Worm (Caenorhabditis elegans): ENCODE data around the gene F56F11.2.

F56F11.2 gene

DNA sequence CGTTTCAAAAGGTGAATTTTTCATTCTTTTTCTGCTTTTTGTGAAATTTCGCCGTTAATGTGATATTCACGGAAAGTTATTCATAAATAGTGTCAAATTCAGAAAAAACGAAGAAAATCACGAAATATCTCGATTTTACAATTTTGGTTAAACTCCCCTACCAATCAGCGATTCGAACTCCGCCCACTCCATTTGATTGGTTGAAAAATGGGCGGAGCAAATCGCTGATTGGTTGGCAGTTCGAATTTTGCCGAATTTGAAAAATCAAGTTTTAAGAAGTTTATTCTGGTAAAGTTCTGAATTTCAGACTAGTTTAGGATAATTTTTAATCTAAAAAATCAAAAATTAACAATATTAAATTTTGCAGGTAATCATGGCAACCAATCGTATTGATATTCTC, 17.4 kb upstream of the F56F11.2 start:
- TF ChIP-seq nfya-1 (tag; optimal IDR thresholded peaks at IDR 0.05) (peak; percentile 90), unc-3 (GFP tag; conservative IDR thresholded peaks at IDR 0.05) (no peak), unc-3 (tag; optimal IDR thresholded peaks at IDR 0.05) (no peak)

- TF ChIP-seq pros-1 (tag; optimal IDR thresholded peaks at IDR 0.05) (no peak), pag-3 (tag; optimal IDR thresholded peaks at IDR 0.05; ENCODE audit: borderline replicate concordance) (no peak), ceh-30 (tag; optimal IDR thresholded peaks at IDR 0.05) (no peak), ztf-16 (tag; optimal IDR thresholded peaks at IDR 0.05) (no peak), dve-1 (tag; optimal IDR thresholded peaks at IDR 0.05) (no peak), tbx-2 (tag; optimal IDR thresholded peaks at IDR 0.05) (no peak)
Measured at ce11 chrIII:2866597-2866996, 15.5 kb upstream of the F56F11.2 start.

- TF ChIP-seq F13H6.1 (tag; optimal IDR thresholded peaks at IDR 0.05) (no peak), pax-1 (tag; optimal IDR thresholded peaks at IDR 0.05) (no peak), ceh-6 (GFP tag; optimal IDR thresholded peaks at IDR 0.05) (no peak), elt-4 (tag; optimal IDR thresholded peaks at IDR 0.05) (no peak), eyg-1 (tag; optimal IDR thresholded peaks at IDR 0.05) (no peak), fkh-10 (GFP tag; optimal IDR thresholded peaks at IDR 0.05) (no peak)
Measured at ce11 chrIII:2868416-2868815, 13.7 kb upstream of the F56F11.2 start.

DNA sequence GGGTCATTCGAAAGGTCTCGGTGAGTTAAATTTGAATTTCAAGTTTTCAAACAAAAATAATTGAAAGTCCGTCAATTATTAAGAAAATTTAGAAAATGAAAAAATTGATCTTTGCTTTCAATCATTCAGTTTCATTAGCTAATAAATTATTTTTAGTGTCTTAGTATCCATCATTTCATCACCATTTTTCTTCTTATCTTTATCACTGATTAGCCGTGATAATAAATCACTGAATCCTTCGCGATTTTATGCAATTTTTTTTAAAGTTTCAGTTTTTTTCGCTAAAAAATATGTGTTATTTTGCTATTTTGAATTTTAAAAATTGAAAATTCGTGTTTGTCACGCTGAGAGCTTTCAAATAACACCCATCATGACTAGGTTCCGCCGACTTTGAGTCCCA, 13.1 kb upstream of the F56F11.2 start:
- TF ChIP-seq lim-6 (tag; optimal IDR thresholded peaks at IDR 0.05): no peak

DNA sequence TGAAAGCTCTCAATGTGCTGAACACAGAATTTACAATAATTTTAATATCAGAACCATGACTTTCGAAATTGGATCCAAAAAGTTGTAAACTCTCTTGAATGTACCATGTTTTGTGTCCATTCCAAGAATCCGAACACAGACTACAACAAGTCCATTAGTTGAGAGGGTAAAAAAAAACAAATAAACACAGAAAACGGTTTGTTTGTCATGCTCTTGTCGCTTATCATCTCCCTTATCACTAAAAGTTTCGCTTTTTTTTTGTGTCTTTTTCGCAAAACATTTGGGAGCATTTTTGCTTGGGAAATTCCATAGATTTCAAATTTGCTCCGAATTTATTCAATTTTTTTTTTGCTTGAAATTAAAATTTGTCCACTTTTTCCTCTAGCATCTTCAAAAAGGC, 12.6 kb upstream of the F56F11.2 start:
- TF ChIP-seq ceh-2 (tag; optimal IDR thresholded peaks at IDR 0.05): no peak
- no peak for TF ChIP-seq ceh-19 (GFP tag; optimal IDR thresholded peaks at IDR 0.05)
- peak; percentile 17 for TF ChIP-seq elt-2 (tag; optimal IDR thresholded peaks at IDR 0.05)
- no peak for TF ChIP-seq ceh-34 (tag; optimal IDR thresholded peaks at IDR 0.05)

DNA sequence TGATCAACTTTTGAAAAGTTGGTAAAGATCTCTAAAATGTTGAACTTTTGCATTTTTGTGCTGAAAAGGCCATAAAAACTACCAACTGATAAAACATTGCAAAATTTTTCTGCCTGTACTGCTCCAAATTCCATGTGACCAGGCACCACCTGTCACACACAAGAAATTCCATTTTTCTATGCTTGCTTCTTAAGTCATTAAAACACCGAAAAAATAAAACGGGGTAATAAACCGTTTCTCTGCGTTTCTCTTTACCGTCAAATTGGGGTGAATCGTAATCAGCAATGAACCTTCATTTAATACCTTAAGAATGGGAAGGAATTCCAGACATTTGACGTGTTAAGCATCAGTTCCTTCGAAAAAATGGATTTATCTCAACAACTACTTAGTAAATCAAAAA, 11.9 kb upstream of the F56F11.2 start:
- TF ChIP-seq T23F11.4 (GFP tag; optimal IDR thresholded peaks at IDR 0.05) (no peak), gmeb-2 (tag; optimal IDR thresholded peaks at IDR 0.05) (no peak), pros-1 (tag; optimal IDR thresholded peaks at IDR 0.05) (no peak), elt-2 (tag; optimal IDR thresholded peaks at IDR 0.05) (no peak), nhr-11 (tag; optimal IDR thresholded peaks at IDR 0.05) (no peak)

- peak; percentile 39 for TF ChIP-seq tbx-2 (tag; optimal IDR thresholded peaks at IDR 0.05)
- TF ChIP-seq madf-2 (tag; optimal IDR thresholded peaks at IDR 0.05): no peak
- no peak for TF ChIP-seq ztf-16 (tag; optimal IDR thresholded peaks at IDR 0.05)
- peak; percentile 34 for TF ChIP-seq F13H6.1 (tag; optimal IDR thresholded peaks at IDR 0.05)
- no peak for TF ChIP-seq lin-11 (tag; optimal IDR thresholded peaks at IDR 0.05)
- TF ChIP-seq ref-2 (tag; optimal IDR thresholded peaks at IDR 0.05): peak; percentile 69
- no peak for TF ChIP-seq C08G9.2 (tag; optimal IDR thresholded peaks at IDR 0.05)
- TF ChIP-seq rnt-1 (tag; optimal IDR thresholded peaks at IDR 0.05): peak; percentile 60
- TF ChIP-seq hlh-30 (tag; optimal IDR thresholded peaks at IDR 0.05; ENCODE audit: insufficient read depth): peak; percentile 29
- peak; percentile 28 for TF ChIP-seq ceh-31 (tag; optimal IDR thresholded peaks at IDR 0.05)
- TF ChIP-seq nfya-1 (tag; optimal IDR thresholded peaks at IDR 0.05): peak; percentile 41
Measured at ce11 chrIII:2871817-2872216, 10.3 kb upstream of the F56F11.2 start.
